Fruit fly (Drosophila melanogaster): ENCODE data around the gene norpA.

Gene norpA

dm6 chrX:4324781-4325180, 2.4 kb downstream of the norpA start (continued):
- TF ChIP-seq CG17568 (GFP tag; optimal IDR thresholded peaks at IDR 0.05) (peak; percentile 96), Neu2 (GFP tag; optimal IDR thresholded peaks at IDR 0.05; ENCODE audit: borderline replicate concordance) (peak; percentile 79), tna (GFP tag; IDR thresholded peaks at IDR 0.05; ENCODE audit: partially characterized antibody) (no peak), pum (GFP tag; optimal IDR thresholded peaks at IDR 0.05) (peak; percentile 97), CG12769 (tag; optimal IDR thresholded peaks at IDR 0.05) (peak; percentile 100), nerfin-2 (GFP tag; IDR thresholded peaks at IDR 0.05; ENCODE audit: partially characterized antibody) (no peak), CG43689 (GFP tag; IDR thresholded peaks at IDR 0.05) (peak; percentile 97), btn (GFP tag; optimal IDR thresholded peaks at IDR 0.05) (peak; percentile 94), CG4360 (GFP tag; IDR thresholded peaks at IDR 0.05) (peak; percentile 78), Camta (GFP tag; optimal IDR thresholded peaks at IDR 0.05) (peak; percentile 97), CG17802 (tag; optimal IDR thresholded peaks at IDR 0.05) (peak; percentile 88), CG11695 (GFP tag; IDR thresholded peaks at IDR 0.05) (peak; percentile 98), bbx (GFP tag; IDR thresholded peaks at IDR 0.05; ENCODE audit: partially characterized antibody) (no peak), CG18764 (GFP tag; optimal IDR thresholded peaks at IDR 0.05) (peak; percentile 95), pzg (GFP tag; optimal IDR thresholded peaks at IDR 0.05) (peak; percentile 42), CG14667 (GFP tag; IDR thresholded peaks at IDR 0.05) (peak; percentile 99), Lim3 (GFP tag; IDR thresholded peaks at IDR 0.05) (peak; percentile 96), Deaf1 (tag; optimal IDR thresholded peaks at IDR 0.05) (peak; percentile 84), Atf3 (GFP tag; optimal IDR thresholded peaks at IDR 0.05) (peak; percentile 95), BEAF-32 (GFP tag; optimal IDR thresholded peaks at IDR 0.05) (peak; percentile 24), aop (GFP tag; IDR thresholded peaks at IDR 0.05) (peak; percentile 97), CG12071 (GFP tag; optimal IDR thresholded peaks at IDR 0.05) (peak; percentile 98), chinmo (GFP tag; IDR thresholded peaks at IDR 0.05; ENCODE audit: partially characterized antibody) (no peak), Nf-YA (GFP tag; IDR thresholded peaks at IDR 0.05) (peak; percentile 97), CG13123 (GFP tag; optimal IDR thresholded peaks at IDR 0.05) (peak; percentile 95), Gug (GFP tag; IDR thresholded peaks at IDR 0.05) (peak; percentile 99), caup (GFP tag; optimal IDR thresholded peaks at IDR 0.05; ENCODE audit: severe bottlenecking) (peak; percentile 99), Sox100B (GFP tag; optimal IDR thresholded peaks at IDR 0.05) (peak; percentile 93), hkb (optimal IDR thresholded peaks at IDR 0.05) (no peak), hkb (GFP tag; IDR thresholded peaks at IDR 0.05) (peak; percentile 99), H2.0 (GFP tag; IDR thresholded peaks at IDR 0.05) (peak; percentile 99), CG6813 (GFP tag; optimal IDR thresholded peaks at IDR 0.05) (peak; percentile 98), ap (GFP tag; IDR thresholded peaks at IDR 0.05) (peak; percentile 98), CG12104 (GFP tag; optimal IDR thresholded peaks at IDR 0.05) (peak; percentile 89), CoRest (tag; optimal IDR thresholded peaks at IDR 0.05) (peak; percentile 98), run (tag; optimal IDR thresholded peaks at IDR 0.05) (peak; percentile 94), Vsx1 (GFP tag; optimal IDR thresholded peaks at IDR 0.05) (peak; percentile 90), CG7556 (GFP tag; optimal IDR thresholded peaks at IDR 0.05) (peak; percentile 96), corto (GFP tag; optimal IDR thresholded peaks at IDR 0.05) (peak; percentile 96), exex (tag; optimal IDR thresholded peaks at IDR 0.05) (peak; percentile 93), Kr (GFP tag; optimal IDR thresholded peaks at IDR 0.05) (no peak), CG7928 (GFP tag; optimal IDR thresholded peaks at IDR 0.05) (peak; percentile 85), bsh (GFP tag; optimal IDR thresholded peaks at IDR 0.05) (peak; percentile 88 to 97), gce (GFP tag; IDR thresholded peaks at IDR 0.05) (peak; percentile 98), Nf-YB (GFP tag; optimal IDR thresholded peaks at IDR 0.05) (peak; percentile 81), CG4707 (GFP tag; optimal IDR thresholded peaks at IDR 0.05) (peak; percentile 89), CG7987 (GFP tag; optimal IDR thresholded peaks at IDR 0.05) (peak; percentile 94), ssp (GFP tag; IDR thresholded peaks at IDR 0.05) (peak; percentile 94), Mad (GFP tag; optimal IDR thresholded peaks at IDR 0.05) (peak; percentile 97), luna (GFP tag; optimal IDR thresholded peaks at IDR 0.05) (peak; percentile 97)

All from whole organism, embryonic.